Worm (Caenorhabditis elegans): ENCODE results near the gene F59E12.15.

Gene F59E12.15

ce11 chrII:5596247-5596646 lies 31.9 kb downstream of the F59E12.15 start, which contains the start of gene C17G10.1:
TSS of gene C17G10.1 (plus strand) at chrII:5596547.
- no peak for TF ChIP-seq unc-62 (GFP tag; optimal IDR thresholded peaks at IDR 0.05)

ce11 chrII:5594210-5594764 lies 33.9 kb downstream of the F59E12.15 start, which contains the start of gene ttc-4:
TSS of gene ttc-4 (plus strand) at chrII:5594714.
- no peak for TF ChIP-seq unc-62 (GFP tag; optimal IDR thresholded peaks at IDR 0.05)

ce11 chrII:5593377-5593932 lies 34.7 kb downstream of the F59E12.15 start, which contains the start of gene cdc-14:
TSS of gene cdc-14 (minus strand) at chrII:5593427.
- no peak for TF ChIP-seq unc-62 (GFP tag; optimal IDR thresholded peaks at IDR 0.05)

- TF ChIP-seq unc-62 (GFP tag; optimal IDR thresholded peaks at IDR 0.05) = no peak
Measured at ce11 chrII:5592857-5593256, 35.3 kb downstream of the F59E12.15 start.

- TF ChIP-seq unc-62 (GFP tag; optimal IDR thresholded peaks at IDR 0.05) = no peak
Measured at ce11 chrII:5591558-5591957, 36.6 kb downstream of the F59E12.15 start.

- no peak for TF ChIP-seq unc-62 (GFP tag; optimal IDR thresholded peaks at IDR 0.05)
Measured at ce11 chrII:5589690-5590089, 38.5 kb downstream of the F59E12.15 start, which contains the start of gene C17G10.13. TSS of gene C17G10.13 (minus strand) at chrII:5589790.

ce11 chrII:5587794-5588193 lies 40.4 kb downstream of the F59E12.15 start:
- no peak for TF ChIP-seq unc-62 (GFP tag; optimal IDR thresholded peaks at IDR 0.05)

ce11 chrII:5585788-5586187 lies 42.4 kb downstream of the F59E12.15 start, which contains the start of gene lys-8:
TSS of gene lys-8 (plus strand) at chrII:5586178.
- TF ChIP-seq unc-62 (GFP tag; optimal IDR thresholded peaks at IDR 0.05) = no peak

ce11 chrII:5582309-5582708 lies 45.9 kb downstream of the F59E12.15 start, which contains the start of gene T25E4.2:
TSS of gene T25E4.2 (minus strand) at chrII:5582409.
- TF ChIP-seq unc-62 (GFP tag; optimal IDR thresholded peaks at IDR 0.05) = no peak

- TF ChIP-seq unc-62 (GFP tag; optimal IDR thresholded peaks at IDR 0.05) = no peak
Measured at ce11 chrII:5579236-5579635, 48.9 kb downstream of the F59E12.15 start.

ce11 chrII:5578714-5579113 lies 49.5 kb downstream of the F59E12.15 start:
- TF ChIP-seq unc-62 (GFP tag; optimal IDR thresholded peaks at IDR 0.05) = no peak

- no peak for TF ChIP-seq unc-62 (GFP tag; optimal IDR thresholded peaks at IDR 0.05)
Measured at ce11 chrII:5578035-5578434, 50.1 kb downstream of the F59E12.15 start, which contains the start of gene T25E4.1. TSS of gene T25E4.1 (plus strand) at chrII:5578335.

ce11 chrII:5577060-5577459 lies 51.1 kb downstream of the F59E12.15 start:
- no peak for TF ChIP-seq unc-62 (GFP tag; optimal IDR thresholded peaks at IDR 0.05)

Data from whole organism, dauer.